Comparison of ENCODE assay signal across 2 fruit fly cellular contexts in genomic region chr3R:7572237-7572636, dm6.
A peak's percentile ranks its signal among the peaks of the same experiment; 100 is the strongest.
TF ChIP-seq lines count a peak whose summit lies in the region.

No protein-coding gene starts in this region.

- TF ChIP-seq CTCF in whole organism, embryonic (GFP tag; optimal IDR thresholded peaks at IDR 0.05; lab: Kevin White, UChicago) = no peak

TF ChIP-seq in whole organism, embryonic, 481 proteins besides CTCF, POLR2A, EP300 and RAD21:
- TF ChIP-seq lola (GFP tag; optimal IDR thresholded peaks at IDR 0.05; lab: Kevin White, UChicago) (no peak), Ets65A (GFP tag; lab: Kevin White, UChicago) (peak; percentile 36), Oaz (GFP tag; IDR thresholded peaks at IDR 0.05; lab: Robert Waterston, UW) (no peak), lab (GFP tag; optimal IDR thresholded peaks at IDR 0.05; lab: Kevin White, UChicago) (no peak), Rfx (GFP tag; IDR thresholded peaks at IDR 0.05; lab: Robert Waterston, UW) (no peak), Nf-YC (tag; optimal IDR thresholded peaks at IDR 0.05; lab: Kevin White, UChicago) (no peak), CG17186 (GFP tag; optimal IDR thresholded peaks at IDR 0.05; lab: Kevin White, UChicago) (no peak), CG9817 (tag; optimal IDR thresholded peaks at IDR 0.05; lab: Kevin White, UChicago) (no peak), sqz (GFP tag; optimal IDR thresholded peaks at IDR 0.05; lab: Kevin White, UChicago) (no peak), Adf1 (GFP tag; IDR thresholded peaks at IDR 0.05; lab: Robert Waterston, UW) (no peak), Poxn (GFP tag; IDR thresholded peaks at IDR 0.05; lab: Robert Waterston, UW) (no peak), sens-2 (GFP tag; IDR thresholded peaks at IDR 0.05; lab: Robert Waterston, UW) (no peak), Dip3 (GFP tag; optimal IDR thresholded peaks at IDR 0.05; lab: Kevin White, UChicago) (no peak), Dfd (GFP tag; optimal IDR thresholded peaks at IDR 0.05; lab: Kevin White, UChicago) (peak in 1 of 2 experiments; percentile 4), hth (optimal IDR thresholded peaks at IDR 0.05; lab: Kevin White, UChicago) (no peak), wdn (GFP tag; IDR thresholded peaks at IDR 0.05; lab: Robert Waterston, UW) (no peak), MTF-1 (GFP tag; optimal IDR thresholded peaks at IDR 0.05; lab: Kevin White, UChicago; ENCODE audit: borderline replicate concordance) (no peak), CG10543 (GFP tag; optimal IDR thresholded peaks at IDR 0.05; lab: Kevin White, UChicago) (no peak), klu (GFP tag; IDR thresholded peaks at IDR 0.05; lab: Robert Waterston, UW) (0 out of 2 replicates have a peak, but pooled peaks have one; percentile 9)
TF ChIP-seq in whole organism, embryonic: peak in this region for 3.

TF ChIP-seq in whole organism, wandering third instar larva, 38 proteins besides CTCF, POLR2A, EP300 and RAD21:
- TF ChIP-seq Dfd (GFP tag; optimal IDR thresholded peaks at IDR 0.05; lab: Kevin White, UChicago) (peak; percentile 97), GATAd (GFP tag; optimal IDR thresholded peaks at IDR 0.05; lab: Kevin White, UChicago) (no peak), Abd-B (GFP tag; optimal IDR thresholded peaks at IDR 0.05; lab: Kevin White, UChicago) (no peak)
